Fruit fly (Drosophila melanogaster): Measurements from ENCODE around the gene Chsy.

Gene Chsy

DNA sequence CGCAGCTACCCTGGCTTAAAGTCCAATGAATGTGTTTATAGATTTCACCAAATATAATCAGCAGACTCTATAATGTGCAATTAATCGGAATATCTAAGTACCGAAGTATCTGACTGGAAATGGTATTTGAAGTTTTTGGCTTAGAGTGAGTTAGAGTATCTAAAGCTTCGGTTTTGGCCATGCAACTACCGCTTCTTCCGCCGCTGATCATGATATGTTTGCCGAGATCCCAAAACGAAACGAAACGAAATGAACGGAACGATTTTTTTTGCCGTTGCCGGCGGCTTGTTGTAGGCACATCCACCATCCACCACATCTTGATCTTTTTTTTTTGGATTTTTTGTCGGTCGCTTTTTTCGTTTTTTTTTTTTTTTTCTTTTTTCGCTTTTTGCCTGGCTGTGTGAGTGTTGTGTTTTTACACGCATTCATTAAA lies 29.7 kb upstream of the Chsy start (continued):
- TF ChIP-seq jumu (GFP tag; optimal IDR thresholded peaks at IDR 0.05) (peak; percentile 88), mirr (GFP tag; optimal IDR thresholded peaks at IDR 0.05) (peak; percentile 25), CG30020 (tag; optimal IDR thresholded peaks at IDR 0.05) (peak; percentile 11), CG6813 (GFP tag; optimal IDR thresholded peaks at IDR 0.05) (peak; percentile 31), Ssrp (tag; optimal IDR thresholded peaks at IDR 0.05) (peak; percentile 64), CG14667 (GFP tag; IDR thresholded peaks at IDR 0.05) (peak; percentile 78), hbn (GFP tag; IDR thresholded peaks at IDR 0.05; ENCODE audit: partially characterized antibody) (no peak), CG10565 (GFP tag; optimal IDR thresholded peaks at IDR 0.05) (no peak), tll (GFP tag; optimal IDR thresholded peaks at IDR 0.05) (no peak), pb (GFP tag; optimal IDR thresholded peaks at IDR 0.05) (peak; percentile 64), CG11504 (tag; optimal IDR thresholded peaks at IDR 0.05) (peak; percentile 89), CG1603 (tag; optimal IDR thresholded peaks at IDR 0.05) (peak; percentile 85), CG1024 (GFP tag; IDR thresholded peaks at IDR 0.05) (peak; percentile 85), CG7963 (GFP tag; IDR thresholded peaks at IDR 0.05; ENCODE audit: partially characterized antibody) (no peak), HmgZ (tag; optimal IDR thresholded peaks at IDR 0.05) (peak; percentile 68), gcm (GFP tag; optimal IDR thresholded peaks at IDR 0.05) (peak; percentile 21), vnd (GFP tag; IDR thresholded peaks at IDR 0.05; ENCODE audit: partially characterized antibody) (no peak), Dad (GFP tag; optimal IDR thresholded peaks at IDR 0.05) (peak; percentile 70), Hmx (GFP tag; optimal IDR thresholded peaks at IDR 0.05) (peak; percentile 34), dm (GFP tag; optimal IDR thresholded peaks at IDR 0.05) (peak; percentile 31), CG4360 (GFP tag; IDR thresholded peaks at IDR 0.05) (peak; percentile 50; the same call in 1 of the 2 replicates), CG14965 (GFP tag; optimal IDR thresholded peaks at IDR 0.05; ENCODE audit: borderline replicate concordance) (no peak), br (optimal IDR thresholded peaks at IDR 0.05) (no peak), B-H1 (GFP tag; IDR thresholded peaks at IDR 0.05) (peak; percentile 76), CG4707 (GFP tag; optimal IDR thresholded peaks at IDR 0.05) (peak; percentile 28), Hr39 (optimal IDR thresholded peaks at IDR 0.05) (no peak), tio (GFP tag; optimal IDR thresholded peaks at IDR 0.05) (peak; percentile 40), insv (GFP tag; optimal IDR thresholded peaks at IDR 0.05) (no peak), NK7.1 (GFP tag; optimal IDR thresholded peaks at IDR 0.05) (peak; percentile 52), Sox100B (GFP tag; optimal IDR thresholded peaks at IDR 0.05) (peak; percentile 73), Xrp1 (GFP tag; IDR thresholded peaks at IDR 0.05) (peak; percentile 85), Doc3 (GFP tag; IDR thresholded peaks at IDR 0.05; ENCODE audit: partially characterized antibody) (no peak), CG14441 (GFP tag; IDR thresholded peaks at IDR 0.05) (peak; percentile 88), CG18011 (GFP tag; optimal IDR thresholded peaks at IDR 0.05) (peak; percentile 32), CG31365 (tag; optimal IDR thresholded peaks at IDR 0.05) (peak; percentile 46), CG10147 (GFP tag; optimal IDR thresholded peaks at IDR 0.05) (peak; percentile 69), Sox102F (GFP tag; optimal IDR thresholded peaks at IDR 0.05) (peak; percentile 85), CG43689 (GFP tag; IDR thresholded peaks at IDR 0.05) (peak; percentile 73), amos (GFP tag; IDR thresholded peaks at IDR 0.05; ENCODE audit: partially characterized antibody) (no peak), kni (GFP tag; optimal IDR thresholded peaks at IDR 0.05) (no peak), CG13624 (GFP tag; optimal IDR thresholded peaks at IDR 0.05) (peak; percentile 77), CG11085 (GFP tag; IDR thresholded peaks at IDR 0.05) (peak; percentile 79), CG13123 (GFP tag; optimal IDR thresholded peaks at IDR 0.05) (peak; percentile 22), CkIIα-i1 (GFP tag; IDR thresholded peaks at IDR 0.05) (peak; percentile 31), CG11695 (GFP tag; IDR thresholded peaks at IDR 0.05) (peak; percentile 86), Hey (tag; optimal IDR thresholded peaks at IDR 0.05) (peak; percentile 4), CG33213 (GFP tag; optimal IDR thresholded peaks at IDR 0.05) (peak; percentile 36), CG12236 (GFP tag; optimal IDR thresholded peaks at IDR 0.05) (no peak), CG15269 (tag; optimal IDR thresholded peaks at IDR 0.05) (peak; percentile 85), D (optimal IDR thresholded peaks at IDR 0.05) (no peak), D (GFP tag; optimal IDR thresholded peaks at IDR 0.05) (peak; percentile 62)

Data from whole organism, embryonic.